Fruit fly (Drosophila melanogaster) whole organism, embryonic: ENCODE data around the gene CG5381.
A peak's percentile ranks its signal among the peaks of the same experiment; 100 is the strongest.

ENCODE experiments used
- Awh ChIP-seq: fragments of 200-800 bp; sonication (Bioruptor generic); IDR thresholded peaks from 2 replicates; pipeline ENCODE4, ENCODE4 v1.3.6; 2022; ENCODE audit warnings: missing biosample characterization, missing genetic modification characterization
- CG10321 ChIP-seq: fragments of 200-800 bp; sonication (Bioruptor generic); IDR thresholded peaks from 2 replicates; pipeline ENCODE4 v1.3.6; 2022; ENCODE audit warnings: missing biosample characterization, missing genetic modification characterization
- CG10431 ChIP-seq: fragments of 200-800 bp; sonication (Bioruptor generic); optimal IDR thresholded peaks from 3 replicates; lab custom pipeline; 2018; ENCODE audit warnings: missing biosample characterization, mild to moderate bottlenecking, missing genetic modification characterization
- CG10565 ChIP-seq: fragments of 200-800 bp; sonication (Bioruptor generic); optimal IDR thresholded peaks from 3 replicates; lab custom pipeline; 2016; ENCODE audit warnings: missing biosample characterization, mild to moderate bottlenecking, missing genetic modification characterization
- CG10654 ChIP-seq: fragments of 200-800 bp; sonication (Bioruptor generic); optimal IDR thresholded peaks from 2 replicates; lab custom pipeline; 2016; ENCODE audit warnings: missing biosample characterization, missing genetic modification characterization
- CG10959 ChIP-seq: fragments of 200-800 bp; sonication (Bioruptor generic); IDR thresholded peaks from 2 replicates; pipeline ENCODE4 v1.3.6; 2022; ENCODE audit warnings: missing biosample characterization, missing genetic modification characterization
- CG11085 ChIP-seq: fragments of 200-800 bp; sonication (Bioruptor generic); IDR thresholded peaks from 2 replicates; pipeline ENCODE4 v1.3.6; 2022; ENCODE audit warnings: missing biosample characterization, missing genetic modification characterization
- CG12659 ChIP-seq: fragments of 200-800 bp; sonication (Bioruptor generic); optimal IDR thresholded peaks from 3 replicates; lab custom pipeline; 2017; ENCODE audit warnings: mild to moderate bottlenecking, missing biosample characterization, missing genetic modification reagents, missing genetic modification characterization
- CG13287 ChIP-seq: fragments of 200-800 bp; sonication (Bioruptor generic); IDR thresholded peaks from 2 replicates; pipeline ENCODE4 v1.3.6; 2022; ENCODE audit warnings: missing biosample characterization, missing genetic modification characterization; ENCODE audit not compliant: partially characterized antibody
- CG14667 ChIP-seq: fragments of 200-800 bp; sonication (Bioruptor generic); IDR thresholded peaks from 2 replicates; pipeline ENCODE4 v1.3.6; 2022; ENCODE audit warnings: missing biosample characterization, missing genetic modification characterization
- CG15601 ChIP-seq: fragments of 200-800 bp; sonication (Bioruptor generic); optimal IDR thresholded peaks from 3 replicates; lab custom pipeline; 2019; ENCODE audit warnings: missing biosample characterization, mild to moderate bottlenecking, missing genetic modification characterization, moderate library complexity
- CG18619 ChIP-seq: fragments of 200-800 bp; sonication (Bioruptor generic); optimal IDR thresholded peaks from 3 replicates; lab custom pipeline; 2017; ENCODE audit warnings: missing biosample characterization, mild to moderate bottlenecking, missing genetic modification characterization
- CG2116 ChIP-seq: fragments of 200-800 bp; sonication (Bioruptor generic); optimal IDR thresholded peaks from 3 replicates; lab custom pipeline; 2018; ENCODE audit warnings: missing biosample characterization, mild to moderate bottlenecking, missing genetic modification characterization
- CG32532 ChIP-seq: fragments of 200-800 bp; sonication (Bioruptor generic); IDR thresholded peaks from 2 replicates; pipeline ENCODE4 v1.3.6; 2022; ENCODE audit warnings: missing biosample characterization, missing genetic modification characterization
- CG33213 ChIP-seq: fragments of 200-800 bp; sonication (Bioruptor generic); optimal IDR thresholded peaks from 3 replicates; lab custom pipeline; 2016; ENCODE audit warnings: missing biosample characterization, missing genetic modification characterization
- CG33557 ChIP-seq: fragments of 200-800 bp; sonication (Bioruptor generic); optimal IDR thresholded peaks from 2 replicates; lab custom pipeline; 2019; ENCODE audit warnings: missing biosample characterization, mild to moderate bottlenecking, missing genetic modification characterization, moderate library complexity
- CG34376 ChIP-seq: fragments of 200-800 bp; sonication (Bioruptor generic); optimal IDR thresholded peaks from 2 replicates; lab custom pipeline; 2018; ENCODE audit warnings: missing biosample characterization, mild to moderate bottlenecking, missing genetic modification characterization
- CG4617 ChIP-seq: fragments of 200-800 bp; sonication (Bioruptor generic); optimal IDR thresholded peaks from 3 replicates; lab custom pipeline; 2016; ENCODE audit warnings: missing biosample characterization, missing genetic modification characterization, borderline replicate concordance
- CG7987 ChIP-seq: fragments of 200-800 bp; sonication (Bioruptor generic); optimal IDR thresholded peaks from 2 replicates; lab custom pipeline; 2018; ENCODE audit warnings: missing biosample characterization, mild to moderate bottlenecking, missing genetic modification characterization, moderate library complexity
- CG9876 ChIP-seq: fragments of 200-800 bp; sonication (Bioruptor generic); optimal IDR thresholded peaks from 2 replicates; lab custom pipeline; 2016; ENCODE audit warnings: missing biosample characterization, missing genetic modification characterization
- CTCF ChIP-seq: fragments of 200-800 bp; sonication (Bioruptor generic); optimal IDR thresholded peaks from 2 replicates; lab custom pipeline; 2017; ENCODE audit warnings: missing biosample characterization, mild to moderate bottlenecking, missing genetic modification characterization, moderate library complexity
- Fer3 ChIP-seq: fragments of 200-800 bp; sonication (Bioruptor generic); optimal IDR thresholded peaks from 2 replicates; lab custom pipeline; 2018; ENCODE audit warnings: missing biosample characterization, mild to moderate bottlenecking, missing genetic modification characterization, moderate library complexity
- HLHmδ ChIP-seq: fragments of 200-800 bp; sonication (Bioruptor generic); optimal IDR thresholded peaks from 2 replicates; lab custom pipeline; 2018; ENCODE audit warnings: missing biosample characterization, mild to moderate bottlenecking, missing genetic modification characterization, moderate library complexity
- Hr78 ChIP-seq, 2 experiments: fragments of 200-800 bp in 1 of 2; fragments of >200 bp in 1 of 2; sonication (Bioruptor generic) in 1 of 2; optimal IDR thresholded peaks; 2 replicates each; lab custom pipeline; 2017 to 2019; ENCODE audit warnings: missing biosample characterization in 2 of 2, missing genetic modification characterization in 2 of 2, mild to moderate bottlenecking in 1 of 2, moderate library complexity in 1 of 2
- MBD-R2 ChIP-seq: fragments of 200-800 bp; sonication (Bioruptor generic); IDR thresholded peaks from 2 replicates; pipeline ENCODE4 v1.3.6; 2022; ENCODE audit warnings: missing biosample characterization, missing genetic modification characterization
- Mes4 ChIP-seq: fragments of 200-800 bp; sonication (Bioruptor generic); optimal IDR thresholded peaks from 2 replicates; lab custom pipeline; 2016; ENCODE audit warnings: missing biosample characterization, missing genetic modification characterization
- Oaz ChIP-seq: fragments of 200-800 bp; sonication (Bioruptor generic); IDR thresholded peaks from 2 replicates; pipeline ENCODE4 v1.3.6; 2022; ENCODE audit warnings: missing biosample characterization, missing genetic modification characterization
- Scr ChIP-seq: fragments of 200-800 bp; sonication (Bioruptor generic); IDR thresholded peaks from 2 replicates; pipeline ENCODE4 v1.3.6; 2022; ENCODE audit warnings: missing biosample characterization, missing genetic modification characterization; ENCODE audit not compliant: partially characterized antibody
- Spps ChIP-seq: fragments of 200-800 bp; sonication (Bioruptor generic); optimal IDR thresholded peaks from 2 replicates; lab custom pipeline; 2018; ENCODE audit warnings: missing biosample characterization, mild to moderate bottlenecking, missing genetic modification characterization
- TFAM ChIP-seq: fragments of 200-800 bp; sonication (Bioruptor generic); optimal IDR thresholded peaks from 2 replicates; lab custom pipeline; 2017; ENCODE audit warnings: missing biosample characterization, missing genetic modification characterization, inconsistent platforms
- Xbp1 ChIP-seq: fragments of 200-800 bp; sonication (Bioruptor generic); optimal IDR thresholded peaks from 3 replicates; lab custom pipeline; 2016; ENCODE audit warnings: missing biosample characterization, mild to moderate bottlenecking, missing genetic modification characterization
- bbx ChIP-seq: fragments of 200-800 bp; sonication (Bioruptor generic); IDR thresholded peaks from 2 replicates; pipeline ENCODE4 v1.3.6; 2022; ENCODE audit warnings: missing biosample characterization, missing genetic modification characterization; ENCODE audit not compliant: partially characterized antibody
- grau ChIP-seq: fragments of 200-800 bp; optimal IDR thresholded peaks from 3 replicates; lab custom pipeline; 2019; ENCODE audit warnings: missing biosample characterization, mild to moderate bottlenecking, missing genetic modification characterization, moderate library complexity
- kah ChIP-seq: fragments of 200-800 bp; sonication (Bioruptor generic); optimal IDR thresholded peaks from 2 replicates; lab custom pipeline; 2018; ENCODE audit warnings: missing biosample characterization, mild to moderate bottlenecking, missing genetic modification characterization
- nom ChIP-seq: fragments of 200-800 bp; sonication (Bioruptor generic); optimal IDR thresholded peaks from 2 replicates; lab custom pipeline; 2017; ENCODE audit warnings: missing biosample characterization, missing genetic modification characterization, mild to moderate bottlenecking, moderate library complexity, missing genetic modification reagents
- onecut ChIP-seq: fragments of 200-800 bp; sonication (Bioruptor generic); IDR thresholded peaks from 2 replicates; pipeline ENCODE4 v1.3.6; 2022; ENCODE audit warnings: missing biosample characterization, missing genetic modification characterization
- prd ChIP-seq, 3 experiments: fragments of >200 bp in 2 of 3; fragments of 200-800 bp in 1 of 3; sonication (Bioruptor generic) in 1 of 3; optimal IDR thresholded peaks in 2 of 3; IDR thresholded peaks in 1 of 3; 2 replicates in 2 of 3; 3 replicates in 1 of 3; pipeline versions ENCODE4 v1.3.6 to Lab custom; 2017 to 2022; ENCODE audit warnings: missing biosample characterization in 1 of 3, missing genetic modification characterization in 1 of 3
- pum ChIP-seq: fragments of 200-800 bp; sonication (Bioruptor generic); optimal IDR thresholded peaks from 2 replicates; lab custom pipeline; 2016; ENCODE audit warnings: missing biosample characterization, missing genetic modification characterization
- ranshi ChIP-seq: fragments of 200-800 bp; sonication (Bioruptor generic); IDR thresholded peaks from 2 replicates; pipeline ENCODE4 v1.3.6; 2022; ENCODE audit warnings: missing biosample characterization, missing genetic modification characterization
- sens ChIP-seq: fragments of 200-800 bp; sonication (Bioruptor generic); peaks from one replicate; lab custom pipeline; 2016; ENCODE audit warnings: missing biosample characterization, missing genetic modification characterization
- trem ChIP-seq: fragments of 200-800 bp; optimal IDR thresholded peaks from 3 replicates; lab custom pipeline; 2019; ENCODE audit warnings: missing biosample characterization, mild to moderate bottlenecking, missing genetic modification characterization, moderate library complexity
- ttk ChIP-seq: fragments of 200-800 bp; sonication (Bioruptor generic); IDR thresholded peaks from 2 replicates; pipeline ENCODE4 v2.1.2; 2022; ENCODE audit warnings: missing biosample characterization, missing genetic modification characterization
- zen ChIP-seq: fragments of 200-800 bp; sonication (Bioruptor generic); optimal IDR thresholded peaks from 3 replicates; lab custom pipeline; 2018; ENCODE audit warnings: missing biosample characterization, mild to moderate bottlenecking, missing genetic modification characterization, moderate library complexity
- zen2 ChIP-seq: fragments of 200-800 bp; sonication (Bioruptor generic); IDR thresholded peaks from 3 replicates; pipeline ENCODE4 v1.3.6; 2022; ENCODE audit warnings: missing biosample characterization, missing genetic modification characterization; ENCODE audit not compliant: partially characterized antibody

The CG5381 gene

dm6 chr2L:10306518-10307260, 16.2 kb downstream of the CG5381 start, which contains the start of the genes CG5390 and CG4968 (continued):
- TF ChIP-seq nom (GFP tag; lab: Kevin White, UChicago) (peak; percentile 54), Hr78 (GFP tag; optimal IDR thresholded peaks at IDR 0.05; lab: Kevin White, UChicago) (peak in 1 of 2 experiments; percentile 20), CG33557 (GFP tag; lab: Kevin White, UChicago) (peak; percentile 32), grau (tag; lab: Kevin White, UChicago) (peak; percentile 78), CG10565 (GFP tag; lab: Kevin White, UChicago) (no peak), zen (tag; lab: Kevin White, UChicago) (peak; percentile 33), CTCF (GFP tag; lab: Kevin White, UChicago) (peak; percentile 12), CG14667 (GFP tag; lab: Robert Waterston, UW) (0 out of 2 replicates have a peak, but pooled peaks have one; percentile 14), pum (GFP tag; lab: Kevin White, UChicago) (no peak), CG10959 (no peak), Spps (tag; lab: Kevin White, UChicago) (peak; percentile 44), Oaz (no peak), TFAM (GFP tag; lab: Kevin White, UChicago) (no peak), CG32532 (GFP tag; lab: Robert Waterston, UW) (peak; percentile 78), kah (GFP tag; lab: Kevin White, UChicago) (no peak), CG15601 (tag; lab: Kevin White, UChicago) (peak; percentile 87), HLHmδ (GFP tag; lab: Kevin White, UChicago) (peak; percentile 40), CG11085 (GFP tag; lab: Robert Waterston, UW) (peak; percentile 39; the same call in 1 of the 2 replicates), ttk (peak; percentile 32; the same call in 1 of the 2 replicates)
- TF ChIP-seq, all 482 proteins: peak for 270

dm6 chr2L:10305538-10306147, 17.3 kb downstream of the CG5381 start:
- TF ChIP-seq CG10959 (no peak), Mes4 (GFP tag; lab: Kevin White, UChicago) (no peak), CG12659 (no peak), sens (GFP tag; lab: Kevin White, UChicago) (peak; percentile 42)

dm6 chr2L:10303786-10304185, 19.1 kb downstream of the CG5381 start, which contains the start of gene nmd:
Gene nmd (minus strand): TSS chr2L:10303947.
- peak; percentile 89 for TF ChIP-seq MBD-R2
- peak; percentile 70 for TF ChIP-seq CG4617 (GFP tag; lab: Kevin White, UChicago)
- no peak for TF ChIP-seq CG9876
- TF ChIP-seq Awh: 0 out of 2 replicates have a peak, but pooled peaks have one; percentile 28
- peak; percentile 43 for TF ChIP-seq CG34376 (GFP tag; lab: Kevin White, UChicago)
- peak; percentile 17 for TF ChIP-seq CG7987 (GFP tag; lab: Kevin White, UChicago)
- TF ChIP-seq CG10321 (GFP tag; lab: Robert Waterston, UW): 0 out of 2 replicates have a peak, but pooled peaks have one; percentile 21
- peak; percentile 53 for TF ChIP-seq CG13287 (GFP tag; lab: Robert Waterston, UW)
- TF ChIP-seq Scr (GFP tag; lab: Robert Waterston, UW): peak; percentile 19; the same call in 1 of the 2 replicates
- peak; percentile 91 for TF ChIP-seq CG10431 (GFP tag; lab: Kevin White, UChicago)
- no peak for TF ChIP-seq CG32532 (GFP tag; lab: Robert Waterston, UW)
- TF ChIP-seq ranshi (GFP tag; lab: Robert Waterston, UW): no peak
- peak; percentile 3 for TF ChIP-seq CG10654 (GFP tag; lab: Kevin White, UChicago)
- TF ChIP-seq Hr78 (GFP tag; optimal IDR thresholded peaks at IDR 0.05; lab: Kevin White, UChicago): no peak
- peak; percentile 6 for TF ChIP-seq grau (tag; lab: Kevin White, UChicago)
- peak; percentile 38; the same call in 1 of the 2 replicates for TF ChIP-seq bbx (GFP tag; lab: Robert Waterston, UW)
- peak; percentile 92 for TF ChIP-seq CG2116
- TF ChIP-seq trem (tag; lab: Kevin White, UChicago): peak; percentile 98
- TF ChIP-seq CG18619 (GFP tag; lab: Kevin White, UChicago): no peak
- TF ChIP-seq Xbp1 (GFP tag; lab: Kevin White, UChicago): peak; percentile 13
- TF ChIP-seq prd (optimal IDR thresholded peaks at IDR 0.05; lab: Kevin White, UChicago): no peak
- TF ChIP-seq prd (GFP tag; IDR thresholded peaks at IDR 0.05; lab: Robert Waterston, UW): peak; percentile 4; the same call in 1 of the 3 replicates
- no peak for TF ChIP-seq Fer3 (tag; lab: Kevin White, UChicago)
- no peak for TF ChIP-seq zen2 (GFP tag; lab: Robert Waterston, UW)
- TF ChIP-seq CG33213 (GFP tag; lab: Kevin White, UChicago): peak; percentile 49
- TF ChIP-seq onecut (GFP tag; lab: Robert Waterston, UW): peak; percentile 32; the same call in 1 of the 2 replicates
